Worm (Caenorhabditis elegans): ENCODE results near the gene twk-9.

DNA sequence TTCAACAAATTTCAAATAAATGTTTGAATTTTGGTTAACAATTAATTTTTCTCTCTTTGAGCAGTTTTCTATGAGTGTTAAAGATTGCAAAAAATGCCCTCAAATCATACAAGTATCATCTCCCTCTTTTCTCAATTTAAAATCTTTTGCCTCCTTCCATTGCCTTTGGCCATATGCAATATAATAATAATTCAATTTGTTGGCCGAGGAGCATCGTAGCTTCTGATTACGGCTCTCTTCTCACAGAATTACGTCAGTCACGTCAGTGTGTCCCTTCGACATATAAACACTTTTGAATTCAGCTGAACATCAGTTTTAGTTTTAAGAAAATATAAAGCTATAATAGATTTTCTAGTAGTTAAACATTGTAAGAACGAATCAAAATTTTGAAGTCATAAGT is 37.4 kb upstream of the twk-9 start:
- TF ChIP-seq unc-62 (GFP tag; optimal IDR thresholded peaks at IDR 0.05) (no peak), nhr-43 (tag; optimal IDR thresholded peaks at IDR 0.05; ENCODE audit: poor library complexity, severe bottlenecking) (no peak), fos-1 (tag; optimal IDR thresholded peaks at IDR 0.05) (no peak), daf-12 (tag; optimal IDR thresholded peaks at IDR 0.05) (no peak), nhr-67 (tag; optimal IDR thresholded peaks at IDR 0.05) (no peak), nhr-28 (tag; optimal IDR thresholded peaks at IDR 0.05) (no peak), ama-1 (optimal IDR thresholded peaks at IDR 0.05) (no peak)
